Worm (Caenorhabditis elegans) whole organism, L1 larva: ENCODE results near the gene adm-2.

Source experiments
- ama-1 ChIP-seq: fragments of 150-350 bp; optimal IDR thresholded peaks from 2 replicates; lab custom pipeline; 2014
- blmp-1 ChIP-seq: fragments of 150-350 bp; optimal IDR thresholded peaks from 2 replicates; lab custom pipeline; 2014; ENCODE audit warnings: missing biosample characterization, missing genetic modification characterization
- elt-3 ChIP-seq, 6 experiments: fragments of 150-350 bp in 1 of 6; sonication (generic microtip); optimal IDR thresholded peaks; 2 replicates each; lab custom pipeline; 2017 to 2018; ENCODE audit warnings: missing biosample characterization in 6 of 6, missing genetic modification characterization in 6 of 6, inconsistent platforms in 1 of 6
- nhr-237 ChIP-seq: fragments of 150-350 bp; optimal IDR thresholded peaks from 2 replicates; lab custom pipeline; 2014; ENCODE audit warnings: missing biosample characterization, missing genetic modification characterization
- nhr-77 ChIP-seq: fragments of 150-350 bp; optimal IDR thresholded peaks from 2 replicates; lab custom pipeline; 2014; ENCODE audit warnings: missing biosample characterization, missing genetic modification characterization
- tbx-2 ChIP-seq: sonication (generic microtip); optimal IDR thresholded peaks from 2 replicates; lab custom pipeline; 2016; ENCODE audit warnings: missing genetic modification characterization, missing compliant biosample characterization
- unc-62 ChIP-seq: fragments of 150-350 bp; optimal IDR thresholded peaks from 2 replicates; lab custom pipeline; 2014; ENCODE audit warnings: missing biosample characterization, missing genetic modification reagents, missing genetic modification characterization
- ztf-4 ChIP-seq: fragments of 150-350 bp; optimal IDR thresholded peaks from 2 replicates; lab custom pipeline; 2014; ENCODE audit warnings: missing biosample characterization, missing genetic modification characterization

DNA sequence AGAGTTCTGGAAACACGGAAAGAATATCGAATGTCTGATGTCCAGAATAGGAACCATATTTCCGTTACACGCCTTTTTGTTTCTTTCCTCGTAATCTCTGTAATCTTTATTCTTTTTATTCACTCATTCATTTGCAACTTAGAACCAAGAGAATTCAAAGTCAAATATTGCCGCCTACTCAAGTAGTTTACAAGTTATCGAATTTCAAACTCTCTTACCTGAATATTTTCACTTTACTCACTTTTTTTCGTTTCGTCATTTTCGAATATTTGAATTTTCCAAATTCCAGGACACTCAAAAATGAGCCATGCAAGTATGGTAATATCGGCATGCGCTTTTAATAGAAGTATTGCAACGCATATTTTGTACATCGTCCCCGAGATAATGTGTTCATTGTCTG, 36.6 kb downstream of the adm-2 start, which contains the start of gene K11E4.6:
- TF ChIP-seq nhr-237 (tag; lab: Kevin White, UChicago) (no peak), blmp-1 (tag; lab: Kevin White, UChicago) (no peak), nhr-77 (tag; lab: Kevin White, UChicago) (no peak), elt-3 (tag; optimal IDR thresholded peaks at IDR 0.05; lab: Kevin White, UChicago) (no peak), unc-62 (GFP tag; lab: Kevin White, UChicago) (no peak), ztf-4 (tag; lab: Kevin White, UChicago) (no peak), tbx-2 (tag; lab: Kevin White, UChicago) (no peak), ama-1 (no peak)
